Fruit fly (Drosophila melanogaster) whole organism, embryonic: ENCODE data around the gene Dpm2.

ENCODE experiments used
- BtbVII ChIP-seq: fragments of 200-800 bp; sonication (Bioruptor generic); optimal IDR thresholded peaks from 3 replicates; lab custom pipeline; 2017; ENCODE audit warnings: missing biosample characterization, mild to moderate bottlenecking, missing genetic modification characterization
- CG12155 ChIP-seq: fragments of 200-800 bp; sonication (Bioruptor generic); optimal IDR thresholded peaks from 3 replicates; lab custom pipeline; 2016; ENCODE audit warnings: missing biosample characterization, missing genetic modification characterization
- CG1233 ChIP-seq: fragments of 200-800 bp; sonication (Bioruptor generic); optimal IDR thresholded peaks from 4 replicates; lab custom pipeline; 2018; ENCODE audit warnings: missing biosample characterization, mild to moderate bottlenecking, missing genetic modification characterization
- CG34376 ChIP-seq: fragments of 200-800 bp; sonication (Bioruptor generic); optimal IDR thresholded peaks from 2 replicates; lab custom pipeline; 2018; ENCODE audit warnings: missing biosample characterization, mild to moderate bottlenecking, missing genetic modification characterization
- D ChIP-seq, 2 experiments: fragments of 200-800 bp in 1 of 2; fragments of >200 bp in 1 of 2; sonication (Bioruptor generic) in 1 of 2; optimal IDR thresholded peaks; 2 replicates in 1 of 2; 3 replicates in 1 of 2; lab custom pipeline; 2017; ENCODE audit warnings: mild to moderate bottlenecking in 1 of 2, missing biosample characterization in 1 of 2, missing genetic modification characterization in 1 of 2, missing genetic modification reagents in 1 of 2
- Dip2 ChIP-seq: fragments of 200-800 bp; sonication (Bioruptor generic); IDR thresholded peaks from 2 replicates; pipeline ENCODE4 v1.3.6; 2022; ENCODE audit warnings: missing biosample characterization, missing genetic modification characterization
- Fer1 ChIP-seq: fragments of 200-800 bp; sonication (Bioruptor generic); optimal IDR thresholded peaks from 2 replicates; lab custom pipeline; 2017; ENCODE audit warnings: missing biosample characterization, mild to moderate bottlenecking, missing genetic modification characterization
- ara ChIP-seq: fragments of 200-800 bp; sonication (Bioruptor generic); IDR thresholded peaks from 2 replicates; pipeline ENCODE4 v1.3.6; 2022; ENCODE audit warnings: missing biosample characterization, missing genetic modification characterization
- dysf ChIP-seq: fragments of 200-800 bp; sonication (Bioruptor generic); IDR thresholded peaks from 3 replicates; pipeline ENCODE4 v1.3.6; 2022; ENCODE audit warnings: missing biosample characterization, missing genetic modification characterization
- ewg ChIP-seq: fragments of 200-800 bp; sonication (Bioruptor generic); optimal IDR thresholded peaks from 3 replicates; lab custom pipeline; 2017; ENCODE audit warnings: mild to moderate bottlenecking, missing biosample characterization, missing genetic modification reagents, missing genetic modification characterization
- lmd ChIP-seq: fragments of 200-800 bp; sonication (Bioruptor generic); IDR thresholded peaks from 2 replicates; pipeline ENCODE4 v1.3.6; 2022; ENCODE audit warnings: missing biosample characterization, missing genetic modification characterization
- usp ChIP-seq: fragments of >200 bp; optimal IDR thresholded peaks from 2 replicates; lab custom pipeline; 2017; ENCODE audit warnings: missing biosample characterization, missing genetic modification characterization

- no peak for TF ChIP-seq D (optimal IDR thresholded peaks at IDR 0.05; lab: Kevin White, UChicago)
- TF ChIP-seq D (GFP tag; optimal IDR thresholded peaks at IDR 0.05; lab: Kevin White, UChicago): no peak
- TF ChIP-seq ewg (GFP tag; lab: Kevin White, UChicago): no peak
- no peak for TF ChIP-seq CG1233 (GFP tag; lab: Kevin White, UChicago)
- TF ChIP-seq dysf (GFP tag; lab: Robert Waterston, UW): peak; percentile 48; the same call in 2 of the 3 replicates
- no peak for TF ChIP-seq CG12155
- TF ChIP-seq Fer1: peak; percentile 46
- TF ChIP-seq lmd (GFP tag; lab: Robert Waterston, UW): peak; percentile 19; the same call in 1 of the 2 replicates
- no peak for TF ChIP-seq Dip2 (GFP tag; lab: Robert Waterston, UW)
- TF ChIP-seq ara: peak; percentile 26; the same call in 1 of the 2 replicates
- TF ChIP-seq usp (GFP tag; lab: Kevin White, UChicago): no peak
- TF ChIP-seq CG34376: peak; percentile 47
- TF ChIP-seq BtbVII (GFP tag; lab: Kevin White, UChicago): no peak
These were observed 807 bp downstream of the Dpm2 start for dm6 chr3L:3319992-3320732.
